Worm (Caenorhabditis elegans) whole organism, mixed stage, embryonic: ENCODE results near the gene Y53C12A.8.

Source experiments
- blmp-1 ChIP-seq: fragments of 150-350 bp; optimal IDR thresholded peaks from 2 replicates; lab custom pipeline; 2014; ENCODE audit warnings: missing biosample characterization, missing genetic modification characterization
- ceh-83 ChIP-seq: fragments of 200-800 bp; sonication (Bioruptor generic); optimal IDR thresholded peaks from 2 replicates; lab custom pipeline; 2018; ENCODE audit warnings: mild to moderate bottlenecking, missing genetic modification characterization, missing compliant biosample characterization
- drap-1 ChIP-seq: fragments of 200-800 bp; sonication (Bioruptor generic); optimal IDR thresholded peaks from 3 replicates; lab custom pipeline; 2018; ENCODE audit warnings: mild to moderate bottlenecking, missing genetic modification characterization, missing compliant biosample characterization
- lsy-2 ChIP-seq: fragments of 150-350 bp; optimal IDR thresholded peaks from 2 replicates; lab custom pipeline; 2014; ENCODE audit warnings: missing biosample characterization, missing genetic modification characterization
- mep-1 ChIP-seq: fragments of 150-350 bp; optimal IDR thresholded peaks from 2 replicates; lab custom pipeline; 2017; ENCODE audit warnings: missing biosample characterization, missing genetic modification reagents, missing genetic modification characterization, inconsistent platforms
- mls-2 ChIP-seq: sonication (generic microtip); optimal IDR thresholded peaks from 2 replicates; lab custom pipeline; 2016; ENCODE audit warnings: mild to moderate bottlenecking, missing genetic modification characterization, moderate library complexity, missing compliant biosample characterization
- nhr-76 ChIP-seq: sonication (generic microtip); optimal IDR thresholded peaks from 2 replicates; lab custom pipeline; 2017; ENCODE audit warnings: missing biosample characterization, missing genetic modification characterization
- snpc-4 ChIP-seq: fragments of 150-350 bp; optimal IDR thresholded peaks from 2 replicates; lab custom pipeline; 2014; ENCODE audit warnings: missing biosample characterization, missing genetic modification characterization
- sptf-1 ChIP-seq: sonication (generic microtip); optimal IDR thresholded peaks from 2 replicates; lab custom pipeline; 2017; ENCODE audit warnings: mild to moderate bottlenecking, missing genetic modification characterization, moderate library complexity, missing compliant biosample characterization
- unc-39 ChIP-seq: fragments of 150-350 bp; optimal IDR thresholded peaks from 2 replicates; lab custom pipeline; 2014; ENCODE audit warnings: missing biosample characterization, missing genetic modification characterization
- unc-62 ChIP-seq: fragments of 150-350 bp; optimal IDR thresholded peaks from 2 replicates; lab custom pipeline; 2014; ENCODE audit warnings: missing biosample characterization, missing genetic modification reagents, missing genetic modification characterization
- ztf-11 ChIP-seq: fragments of 150-350 bp; optimal IDR thresholded peaks from 2 replicates; lab custom pipeline; 2014; ENCODE audit warnings: missing biosample characterization, missing genetic modification characterization

- TF ChIP-seq mls-2 (tag; lab: Kevin White, UChicago) (no peak), unc-62 (GFP tag; lab: Kevin White, UChicago) (peak; percentile 39), drap-1 (GFP tag; lab: Kevin White, UChicago) (no peak), snpc-4 (no peak), ztf-11 (no peak), blmp-1 (tag; lab: Kevin White, UChicago) (no peak), sptf-1 (no peak), nhr-76 (tag; lab: Kevin White, UChicago) (no peak), unc-39 (tag; lab: Kevin White, UChicago) (no peak), lsy-2 (tag; lab: Kevin White, UChicago) (no peak), ceh-83 (no peak), mep-1 (no peak)
Observed at ce11 chrII:9655530-9656139, 44.6 kb downstream of the Y53C12A.8 start, which contains the start of gene ZK1307.1.
